Worm (Caenorhabditis elegans) whole organism, L2 larva: ENCODE data around the gene marb-1.

Experiments
- C34F6.9 ChIP-seq: fragments of 150-350 bp; optimal IDR thresholded peaks from 2 replicates; lab custom pipeline; 2014; ENCODE audit warnings: missing biosample characterization, missing genetic modification characterization
- F13H6.1 ChIP-seq: sonication (generic microtip); optimal IDR thresholded peaks from 2 replicates; lab custom pipeline; 2016; ENCODE audit warnings: missing genetic modification characterization, missing compliant biosample characterization
- R02D3.7 ChIP-seq: fragments of 150-350 bp; optimal IDR thresholded peaks from 2 replicates; lab custom pipeline; 2014; ENCODE audit warnings: missing biosample characterization, missing genetic modification characterization
- Y55F3AM.14 ChIP-seq: fragments of 200-800 bp; sonication (Bioruptor generic); optimal IDR thresholded peaks from 2 replicates; lab custom pipeline; 2018; ENCODE audit warnings: mild to moderate bottlenecking, missing genetic modification characterization, missing compliant biosample characterization
- ZK546.5 ChIP-seq: sonication (generic microtip); optimal IDR thresholded peaks from 2 replicates; lab custom pipeline; 2017; ENCODE audit warnings: missing biosample characterization, missing genetic modification characterization
- alr-1 ChIP-seq: fragments of 150-350 bp; optimal IDR thresholded peaks from 2 replicates; lab custom pipeline; 2014; ENCODE audit warnings: missing biosample characterization, missing genetic modification characterization
- aly-2 ChIP-seq: fragments of 150-350 bp; optimal IDR thresholded peaks from 2 replicates; lab custom pipeline; 2014; ENCODE audit warnings: missing biosample characterization, missing genetic modification characterization
- ama-1 ChIP-seq: fragments of 150-350 bp; optimal IDR thresholded peaks from 2 replicates; lab custom pipeline; 2018; ENCODE audit warnings: inconsistent platforms
- ceh-16 ChIP-seq: fragments of 150-350 bp; optimal IDR thresholded peaks from 2 replicates; lab custom pipeline; 2014; ENCODE audit warnings: missing biosample characterization, missing genetic modification characterization
- ceh-82 ChIP-seq: fragments of 150-350 bp; optimal IDR thresholded peaks from 2 replicates; lab custom pipeline; 2014; ENCODE audit warnings: missing biosample characterization, missing genetic modification characterization
- crh-2 ChIP-seq: sonication (generic microtip); optimal IDR thresholded peaks from 2 replicates; lab custom pipeline; 2017; ENCODE audit warnings: missing biosample characterization, missing genetic modification characterization
- dmd-4 ChIP-seq: sonication (generic microtip); optimal IDR thresholded peaks from 2 replicates; lab custom pipeline; 2017; ENCODE audit warnings: missing biosample characterization, missing genetic modification characterization
- egl-27 ChIP-seq: sonication (generic microtip); optimal IDR thresholded peaks from 3 replicates; lab custom pipeline; 2017; ENCODE audit warnings: missing biosample characterization, missing genetic modification reagents, missing genetic modification characterization
- elt-1 ChIP-seq: fragments of 150-350 bp; optimal IDR thresholded peaks from 2 replicates; lab custom pipeline; 2014; ENCODE audit warnings: missing biosample characterization, missing genetic modification characterization
- fos-1 ChIP-seq: fragments of 150-350 bp; optimal IDR thresholded peaks from 2 replicates; lab custom pipeline; 2014; ENCODE audit warnings: missing biosample characterization, missing genetic modification characterization
- gmeb-1 ChIP-seq: fragments of 150-350 bp; optimal IDR thresholded peaks from 2 replicates; lab custom pipeline; 2014; ENCODE audit warnings: missing biosample characterization, missing genetic modification characterization
- lin-11 ChIP-seq: fragments of 150-350 bp; sonication (generic microtip); optimal IDR thresholded peaks from 2 replicates; lab custom pipeline; 2014; ENCODE audit warnings: missing biosample characterization, missing genetic modification characterization, inconsistent platforms, mixed read lengths
- lsy-2 ChIP-seq, 2 experiments: fragments of 150-350 bp in 1 of 2; sonication (generic microtip) in 1 of 2; optimal IDR thresholded peaks; 2 replicates each; lab custom pipeline; 2014 to 2017; ENCODE audit warnings: missing biosample characterization in 2 of 2, missing genetic modification characterization in 2 of 2
- mab-5 ChIP-seq: fragments of 150-350 bp; optimal IDR thresholded peaks from 2 replicates; lab custom pipeline; 2014; ENCODE audit warnings: missing biosample characterization, missing genetic modification characterization
- mbf-1 ChIP-seq: sonication (generic microtip); optimal IDR thresholded peaks from 2 replicates; lab custom pipeline; 2017; ENCODE audit warnings: missing biosample characterization, missing genetic modification characterization
- mdl-1 ChIP-seq, 2 experiments: fragments of 150-350 bp in 1 of 2; sonication (generic microtip) in 1 of 2; optimal IDR thresholded peaks; 2 replicates each; lab custom pipeline; 2017; ENCODE audit warnings: missing biosample characterization in 2 of 2, missing genetic modification characterization in 2 of 2
- nhr-10 ChIP-seq: sonication (generic microtip); optimal IDR thresholded peaks from 2 replicates; lab custom pipeline; 2017; ENCODE audit warnings: missing biosample characterization, missing genetic modification characterization
- nhr-11 ChIP-seq: fragments of 150-350 bp; optimal IDR thresholded peaks from 2 replicates; lab custom pipeline; 2014; ENCODE audit warnings: missing biosample characterization, missing genetic modification characterization
- nhr-12 ChIP-seq: fragments of 150-350 bp; optimal IDR thresholded peaks from 2 replicates; lab custom pipeline; 2014; ENCODE audit warnings: missing biosample characterization, missing genetic modification characterization
- nhr-129 ChIP-seq: fragments of 150-350 bp; optimal IDR thresholded peaks from 2 replicates; lab custom pipeline; 2014; ENCODE audit warnings: missing biosample characterization, missing genetic modification characterization
- nhr-23 ChIP-seq: fragments of 150-350 bp; optimal IDR thresholded peaks from 2 replicates; lab custom pipeline; 2014; ENCODE audit warnings: missing biosample characterization, missing genetic modification reagents, missing genetic modification characterization
- nhr-237 ChIP-seq: fragments of 150-350 bp; optimal IDR thresholded peaks from 2 replicates; lab custom pipeline; 2014; ENCODE audit warnings: missing biosample characterization, missing genetic modification characterization
- nhr-25 ChIP-seq: fragments of 150-350 bp; sonication (generic microtip); optimal IDR thresholded peaks from 3 replicates; lab custom pipeline; 2014; ENCODE audit warnings: missing biosample characterization, missing genetic modification characterization
- nhr-6 ChIP-seq: fragments of 150-350 bp; optimal IDR thresholded peaks from 2 replicates; lab custom pipeline; 2014; ENCODE audit warnings: missing biosample characterization, missing genetic modification characterization
- peb-1 ChIP-seq: fragments of 150-350 bp; optimal IDR thresholded peaks from 2 replicates; lab custom pipeline; 2014; ENCODE audit warnings: missing biosample characterization, missing genetic modification characterization
- sem-4 ChIP-seq: fragments of 150-350 bp; optimal IDR thresholded peaks from 2 replicates; lab custom pipeline; 2014; ENCODE audit warnings: missing biosample characterization, missing genetic modification reagents, missing genetic modification characterization
- skn-1 ChIP-seq: sonication (generic microtip); optimal IDR thresholded peaks from 2 replicates; lab custom pipeline; 2017; ENCODE audit warnings: missing biosample characterization, missing genetic modification characterization
- sma-3 ChIP-seq: sonication (generic microtip); optimal IDR thresholded peaks from 2 replicates; lab custom pipeline; 2016; ENCODE audit warnings: missing genetic modification reagents, missing genetic modification characterization, missing compliant biosample characterization
- snpc-4 ChIP-seq: fragments of 150-350 bp; optimal IDR thresholded peaks from 2 replicates; lab custom pipeline; 2014; ENCODE audit warnings: missing biosample characterization, missing genetic modification characterization
- unc-39 ChIP-seq: fragments of 150-350 bp; optimal IDR thresholded peaks from 2 replicates; lab custom pipeline; 2014; ENCODE audit warnings: missing biosample characterization, missing genetic modification characterization
- unc-55 ChIP-seq: fragments of 150-350 bp; sonication (generic microtip); optimal IDR thresholded peaks from 3 replicates; lab custom pipeline; 2014; ENCODE audit warnings: missing biosample characterization, missing genetic modification reagents, missing genetic modification characterization
- unc-62 ChIP-seq: fragments of 150-350 bp; optimal IDR thresholded peaks from 2 replicates; lab custom pipeline; 2014; ENCODE audit warnings: missing biosample characterization, missing genetic modification reagents, missing genetic modification characterization
- zag-1 ChIP-seq: fragments of 150-350 bp; optimal IDR thresholded peaks from 2 replicates; lab custom pipeline; 2014; ENCODE audit warnings: missing biosample characterization, missing genetic modification characterization

Gene marb-1

DNA sequence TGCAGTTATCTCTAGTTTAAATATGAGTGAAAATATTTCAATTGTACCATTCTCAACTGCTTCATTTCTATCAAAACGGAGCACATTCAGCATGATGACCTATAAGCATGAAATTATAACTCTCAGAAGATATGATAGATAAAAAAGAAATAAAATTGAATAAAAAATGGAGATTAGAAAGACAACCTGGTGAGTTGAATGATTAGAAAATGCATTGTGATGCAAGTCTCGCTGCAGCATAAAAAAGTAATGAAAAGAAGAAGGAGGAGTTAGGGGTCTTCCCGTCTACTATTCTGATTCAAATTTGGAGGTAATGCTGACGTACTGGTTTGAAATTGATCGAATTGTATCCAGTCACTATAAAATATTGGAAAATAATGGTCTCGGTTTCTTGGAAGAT, 35.9 kb upstream of the marb-1 start, which contains the start of gene sre-15:
sre-15 (minus strand) TSS at position 101 of the 400 bp plus-strand sequence.
- TF ChIP-seq unc-62 (GFP tag; lab: Kevin White, UChicago) (no peak), nhr-6 (tag; lab: Kevin White, UChicago) (no peak), ceh-16 (tag; lab: Kevin White, UChicago) (no peak), lsy-2 (tag; optimal IDR thresholded peaks at IDR 0.05; lab: Kevin White, UChicago) (no peak), nhr-11 (tag; lab: Kevin White, UChicago) (no peak), gmeb-1 (tag; lab: Kevin White, UChicago) (no peak), mab-5 (tag; lab: Kevin White, UChicago) (no peak)

DNA sequence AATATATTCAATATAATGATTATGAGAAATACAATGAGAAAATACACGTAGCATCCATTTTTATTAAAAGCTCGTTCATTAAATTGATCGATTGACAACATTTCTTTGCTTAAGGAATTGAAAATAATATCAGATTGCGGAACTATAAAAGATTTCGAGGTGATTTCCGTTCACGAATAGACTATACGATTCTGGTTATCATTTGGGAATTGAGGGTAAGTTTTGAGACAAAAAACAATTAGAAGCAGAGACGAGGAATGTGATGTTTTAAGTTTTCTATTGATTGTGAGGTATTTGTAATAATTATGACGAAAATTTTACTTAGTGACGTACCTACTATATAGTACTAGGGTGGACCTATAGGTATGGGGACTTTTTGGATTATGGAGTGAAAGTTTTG, 30.0 kb upstream of the marb-1 start, which contains the start of gene sre-19:
sre-19 (minus strand) TSS at position 101 of the 400 bp plus-strand sequence.
- TF ChIP-seq mdl-1 (tag; optimal IDR thresholded peaks at IDR 0.05; lab: Kevin White, UChicago) = no peak
- TF ChIP-seq fos-1 (tag; lab: Kevin White, UChicago) = no peak
- no peak for TF ChIP-seq sma-3
- TF ChIP-seq unc-62 (GFP tag; lab: Kevin White, UChicago) = no peak
- no peak for TF ChIP-seq unc-55 (GFP tag; lab: Kevin White, UChicago)
- TF ChIP-seq skn-1 (tag; lab: Kevin White, UChicago) = no peak
- no peak for TF ChIP-seq nhr-23
- TF ChIP-seq zag-1 (tag; lab: Kevin White, UChicago) = no peak
- TF ChIP-seq peb-1 (tag; lab: Kevin White, UChicago) = no peak
- no peak for TF ChIP-seq nhr-10 (tag; lab: Kevin White, UChicago)
- no peak for TF ChIP-seq gmeb-1 (tag; lab: Kevin White, UChicago)
- TF ChIP-seq F13H6.1 = no peak
- no peak for TF ChIP-seq R02D3.7 (tag; lab: Kevin White, UChicago)
- no peak for TF ChIP-seq nhr-11 (tag; lab: Kevin White, UChicago)
- TF ChIP-seq nhr-25 (tag; lab: Kevin White, UChicago) = no peak
- TF ChIP-seq ceh-82 (tag; lab: Kevin White, UChicago) = no peak
- no peak for TF ChIP-seq ama-1 (lab: Kevin White, UChicago)

DNA sequence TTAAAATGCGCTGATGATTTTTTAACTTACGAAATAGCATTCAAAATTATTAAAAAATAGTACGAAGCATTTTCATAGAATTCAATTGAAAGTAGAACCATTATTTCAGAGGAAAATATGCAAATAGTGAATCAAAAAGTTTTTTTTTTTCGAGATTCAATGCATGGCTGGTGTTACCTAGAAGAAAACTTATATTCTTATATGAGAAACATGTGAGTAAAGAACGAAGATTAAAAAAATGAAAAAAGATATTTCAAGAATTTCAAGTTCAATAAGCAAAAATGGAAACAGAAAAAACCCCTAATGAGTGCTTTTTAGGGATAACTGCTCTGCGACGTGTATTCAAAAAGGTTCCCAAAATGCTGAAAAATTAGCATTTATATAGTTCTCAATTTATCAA, 27.2 kb upstream of the marb-1 start, which contains the start of gene sre-16:
sre-16 (minus strand) TSS at position 101 of the 400 bp plus-strand sequence.
- TF ChIP-seq nhr-23 (no peak), nhr-129 (tag; lab: Kevin White, UChicago) (no peak), alr-1 (tag; lab: Kevin White, UChicago) (no peak), unc-39 (tag; lab: Kevin White, UChicago) (no peak), crh-2 (no peak), ama-1 (lab: Kevin White, UChicago) (no peak), zag-1 (tag; lab: Kevin White, UChicago) (no peak), ZK546.5 (no peak), C34F6.9 (tag; lab: Kevin White, UChicago) (no peak), gmeb-1 (tag; lab: Kevin White, UChicago) (no peak), nhr-237 (no peak), F13H6.1 (no peak), unc-62 (GFP tag; lab: Kevin White, UChicago) (no peak), snpc-4 (tag; lab: Kevin White, UChicago) (no peak), nhr-11 (tag; lab: Kevin White, UChicago) (no peak), skn-1 (tag; lab: Kevin White, UChicago) (no peak)

DNA sequence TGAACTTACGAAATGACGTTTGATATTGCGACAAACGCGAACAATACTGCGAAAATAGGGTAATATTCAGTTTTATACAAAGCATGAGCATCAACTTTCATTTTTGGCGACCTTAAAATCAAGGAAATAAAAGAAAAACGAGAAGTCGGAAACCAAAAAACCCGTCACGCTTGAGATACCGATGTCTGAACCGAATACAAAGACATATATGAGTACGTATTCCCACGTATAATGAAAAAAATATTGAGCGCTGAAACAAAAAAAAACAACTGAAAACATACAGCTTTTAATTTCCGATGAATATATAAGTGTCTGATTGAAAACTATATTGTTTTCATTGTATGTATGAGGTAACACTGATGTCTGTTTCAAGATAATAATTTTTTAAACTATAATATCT, 20.9 kb upstream of the marb-1 start, which contains the start of gene sre-18:
sre-18 (minus strand) TSS at position 101 of the 400 bp plus-strand sequence.
- TF ChIP-seq lin-11 (tag; lab: Kevin White, UChicago) (no peak), mab-5 (tag; lab: Kevin White, UChicago) (no peak), dmd-4 (tag; lab: Kevin White, UChicago) (no peak), elt-1 (no peak), nhr-11 (tag; lab: Kevin White, UChicago) (no peak)

DNA sequence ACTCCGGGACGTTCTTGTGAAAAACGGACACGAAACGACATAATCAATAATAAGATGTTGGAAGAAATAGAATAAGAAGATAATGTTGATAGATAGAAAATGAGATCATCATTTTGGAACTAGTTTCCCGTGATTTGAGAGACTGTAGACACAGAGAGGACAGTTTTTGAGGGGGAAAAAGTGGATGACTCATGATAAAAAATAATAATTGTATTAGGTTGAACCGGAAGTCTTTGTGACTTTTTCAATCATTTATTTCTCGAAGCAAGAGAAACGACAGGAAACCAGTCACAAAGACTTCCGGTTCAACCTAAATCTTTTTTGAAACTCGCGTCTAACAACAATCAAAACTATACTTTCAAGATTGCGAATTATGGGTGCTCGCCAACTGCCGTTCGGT, 18.2 kb upstream of the marb-1 start, which contains the start of gene mlt-3:
mlt-3 (minus strand) TSS at position 101 of the 400 bp plus-strand sequence.
- TF ChIP-seq unc-55 (GFP tag; lab: Kevin White, UChicago) = no peak
- peak; percentile 39 for TF ChIP-seq sma-3

DNA sequence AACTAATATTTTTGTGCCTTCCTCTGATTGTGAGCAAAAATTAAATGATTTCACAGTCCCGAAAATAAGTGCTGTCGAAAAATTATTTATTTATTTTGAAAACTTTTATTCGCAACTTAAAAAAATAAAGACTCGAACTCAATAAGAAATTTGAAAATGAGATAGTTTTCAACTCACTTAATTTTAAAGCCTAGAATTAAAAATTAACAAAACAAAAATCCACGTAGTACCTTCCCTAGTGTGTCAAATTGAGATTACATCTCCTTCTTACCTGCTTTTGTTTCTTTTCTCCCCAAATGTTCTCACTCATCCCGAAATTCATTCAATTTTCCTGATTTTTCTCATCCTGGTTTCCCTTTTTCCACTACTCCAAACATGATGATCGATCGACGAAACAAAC, 10.5 kb upstream of the marb-1 start, which contains the start of gene F35G2.5:
F35G2.5 (plus strand) TSS at position 301 of the 400 bp plus-strand sequence.
- TF ChIP-seq unc-39 (tag; lab: Kevin White, UChicago) = no peak
- no peak for TF ChIP-seq nhr-12 (tag; lab: Kevin White, UChicago)
- no peak for TF ChIP-seq F13H6.1
- no peak for TF ChIP-seq zag-1 (tag; lab: Kevin White, UChicago)
- TF ChIP-seq elt-1 = no peak
- no peak for TF ChIP-seq aly-2
- no peak for TF ChIP-seq mbf-1
- TF ChIP-seq egl-27 (tag; lab: Kevin White, UChicago) = no peak
- no peak for TF ChIP-seq nhr-10 (tag; lab: Kevin White, UChicago)
- TF ChIP-seq lin-11 (tag; lab: Kevin White, UChicago) = no peak
- TF ChIP-seq sma-3 = no peak
- no peak for TF ChIP-seq Y55F3AM.14 (GFP tag; lab: Kevin White, UChicago)
- no peak for TF ChIP-seq sem-4 (tag; lab: Kevin White, UChicago)
- no peak for TF ChIP-seq unc-62 (GFP tag; lab: Kevin White, UChicago)
- no peak for TF ChIP-seq nhr-23
- TF ChIP-seq alr-1 (tag; lab: Kevin White, UChicago) = no peak
- no peak for TF ChIP-seq dmd-4 (tag; lab: Kevin White, UChicago)
- no peak for TF ChIP-seq snpc-4 (tag; lab: Kevin White, UChicago)
